Fruit fly (Drosophila melanogaster) whole organism, wandering third instar larva: Measurements from ENCODE around the gene CG13716.

Experiments
- CrebA ChIP-seq: fragments of 200-800 bp; sonication (Bioruptor generic); optimal IDR thresholded peaks from 2 replicates; lab custom pipeline; 2016; ENCODE audit warnings: missing biosample characterization, mild to moderate bottlenecking, missing genetic modification characterization, borderline replicate concordance
- Dfd ChIP-seq: fragments of >200 bp; optimal IDR thresholded peaks from 2 replicates; lab custom pipeline; 2017; ENCODE audit warnings: missing biosample characterization, missing genetic modification characterization
- HLH106 ChIP-seq: fragments of 200-800 bp; optimal IDR thresholded peaks from 3 replicates; lab custom pipeline; 2019; ENCODE audit warnings: missing biosample characterization, mild to moderate bottlenecking, missing genetic modification characterization, moderate library complexity
- Hnf4 ChIP-seq: fragments of 200-800 bp; sonication (Bioruptor generic); optimal IDR thresholded peaks from 2 replicates; lab custom pipeline; 2016; ENCODE audit warnings: missing biosample characterization, mild to moderate bottlenecking, missing genetic modification characterization
- Jra ChIP-seq: sonication (Bioruptor generic); optimal IDR thresholded peaks from 2 replicates; lab custom pipeline; 2016; ENCODE audit warnings: missing biosample characterization, missing genetic modification characterization
- OdsH ChIP-seq: fragments of 200-800 bp; sonication (Bioruptor generic); optimal IDR thresholded peaks from 2 replicates; lab custom pipeline; 2016; ENCODE audit warnings: missing biosample characterization, mild to moderate bottlenecking, missing genetic modification characterization
- Rel ChIP-seq, 2 experiments: fragments of 200-800 bp; sonication (Bioruptor generic) in 1 of 2; optimal IDR thresholded peaks; 2 replicates in 1 of 2; 3 replicates in 1 of 2; lab custom pipeline; 2016 to 2019; ENCODE audit warnings: mild to moderate bottlenecking in 2 of 2, missing biosample characterization in 2 of 2, missing genetic modification characterization in 2 of 2, moderate library complexity in 1 of 2
- Sp1 ChIP-seq: fragments of 200-800 bp; sonication (Bioruptor generic); optimal IDR thresholded peaks from 3 replicates; lab custom pipeline; 2019; ENCODE audit warnings: missing biosample characterization, mild to moderate bottlenecking, missing genetic modification characterization, moderate library complexity
- Vsx2 ChIP-seq: fragments of 200-300, 225-300 bp; sonication (Bioruptor generic); optimal IDR thresholded peaks from 2 replicates; lab custom pipeline; 2018; ENCODE audit warnings: missing biosample characterization, missing genetic modification characterization; ENCODE audit not compliant: partially characterized antibody
- br ChIP-seq: fragments of 200-800 bp; sonication (Bioruptor generic); optimal IDR thresholded peaks from 2 replicates; lab custom pipeline; 2016; ENCODE audit warnings: missing biosample characterization, missing genetic modification characterization
- dl ChIP-seq, 2 experiments: fragments of 175-275, 200-275 bp in 1 of 2; fragments of 200-275 bp in 1 of 2; sonication (Bioruptor generic); optimal IDR thresholded peaks; lab custom pipeline; 2018; ENCODE audit warnings: mild to moderate bottlenecking in 2 of 2, missing biosample characterization in 2 of 2, missing genetic modification characterization in 2 of 2, moderate library complexity in 2 of 2; ENCODE audit not compliant: partially characterized antibody in 2 of 2, insufficient read depth in 1 of 2
- dsf ChIP-seq: sonication (Bioruptor generic); optimal IDR thresholded peaks from 2 replicates; lab custom pipeline; 2016; ENCODE audit warnings: missing biosample characterization, missing genetic modification characterization, borderline replicate concordance
- ey ChIP-seq: fragments of 200-800 bp; sonication (Bioruptor generic); optimal IDR thresholded peaks from 2 replicates; lab custom pipeline; 2016; ENCODE audit warnings: missing biosample characterization, missing genetic modification characterization
- foxo ChIP-seq, 2 experiments: fragments of 200-800 bp; sonication (Bioruptor generic); optimal IDR thresholded peaks; 2 replicates in 1 of 2; 3 replicates in 1 of 2; lab custom pipeline; 2016 to 2017; ENCODE audit warnings: missing biosample characterization in 2 of 2, missing genetic modification characterization in 2 of 2
- fru ChIP-seq: fragments of 200-800 bp; sonication (Bioruptor generic); optimal IDR thresholded peaks from 3 replicates; lab custom pipeline; 2016; ENCODE audit warnings: missing biosample characterization, mild to moderate bottlenecking, missing genetic modification characterization
- h ChIP-seq: fragments of 200-800 bp; sonication (Bioruptor generic); optimal IDR thresholded peaks from 3 replicates; lab custom pipeline; 2016; ENCODE audit warnings: missing biosample characterization, mild to moderate bottlenecking, missing genetic modification characterization
- pan ChIP-seq: fragments of >200 bp; optimal IDR thresholded peaks from 2 replicates; lab custom pipeline; 2017
- psq ChIP-seq: fragments of 200-800 bp; sonication (Bioruptor generic); optimal IDR thresholded peaks from 3 replicates; lab custom pipeline; 2017; ENCODE audit warnings: missing biosample characterization, mild to moderate bottlenecking, missing genetic modification characterization, moderate library complexity
- rgr ChIP-seq: fragments of 200-800 bp; sonication (Bioruptor generic); optimal IDR thresholded peaks from 3 replicates; lab custom pipeline; 2016; ENCODE audit warnings: missing biosample characterization, mild to moderate bottlenecking, missing genetic modification characterization
- sv ChIP-seq: fragments of 200-800 bp; sonication (Bioruptor generic); optimal IDR thresholded peaks from 3 replicates; lab custom pipeline; 2016; ENCODE audit warnings: missing biosample characterization, missing genetic modification characterization
- tai ChIP-seq: sonication (Bioruptor generic); optimal IDR thresholded peaks from 2 replicates; lab custom pipeline; 2016; ENCODE audit warnings: missing biosample characterization, missing genetic modification characterization
- woc ChIP-seq: sonication (Bioruptor generic); optimal IDR thresholded peaks from 2 replicates; lab custom pipeline; 2016; ENCODE audit warnings: missing biosample characterization, mild to moderate bottlenecking, missing genetic modification characterization

Gene CG13716

DNA sequence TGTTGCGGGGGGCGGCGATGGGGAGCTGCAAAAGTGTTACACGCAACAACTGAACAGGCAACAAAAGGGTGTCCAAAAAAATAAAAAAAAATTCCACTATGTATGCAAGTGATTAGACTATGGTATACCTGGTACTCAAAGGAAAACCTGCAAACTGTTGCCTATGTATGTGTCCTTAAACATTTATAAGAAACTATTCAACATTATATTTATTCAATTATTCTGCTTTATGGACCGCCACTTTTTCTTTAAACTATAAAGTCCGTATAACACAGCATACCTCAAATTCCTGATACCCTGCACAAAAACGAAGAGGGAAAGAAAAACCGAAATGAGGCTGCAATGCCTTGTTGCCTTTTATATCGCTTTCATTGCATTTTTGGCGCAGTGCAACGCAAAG is 26.9 kb downstream of the CG13716 start:
- TF ChIP-seq foxo (GFP tag; optimal IDR thresholded peaks at IDR 0.05; lab: Kevin White, UChicago) (peak in 1 of 2 experiments; percentile 23), pan (peak; percentile 2), psq (GFP tag; lab: Kevin White, UChicago) (peak; percentile 21), ey (GFP tag; lab: Kevin White, UChicago) (peak; percentile 11), h (GFP tag; lab: Kevin White, UChicago) (peak; percentile 32), Vsx2 (GFP tag; lab: Kevin White, UChicago) (no peak), HLH106 (tag; lab: Kevin White, UChicago) (peak; percentile 41), OdsH (GFP tag; lab: Kevin White, UChicago) (no peak), fru (peak; percentile 24)

DNA sequence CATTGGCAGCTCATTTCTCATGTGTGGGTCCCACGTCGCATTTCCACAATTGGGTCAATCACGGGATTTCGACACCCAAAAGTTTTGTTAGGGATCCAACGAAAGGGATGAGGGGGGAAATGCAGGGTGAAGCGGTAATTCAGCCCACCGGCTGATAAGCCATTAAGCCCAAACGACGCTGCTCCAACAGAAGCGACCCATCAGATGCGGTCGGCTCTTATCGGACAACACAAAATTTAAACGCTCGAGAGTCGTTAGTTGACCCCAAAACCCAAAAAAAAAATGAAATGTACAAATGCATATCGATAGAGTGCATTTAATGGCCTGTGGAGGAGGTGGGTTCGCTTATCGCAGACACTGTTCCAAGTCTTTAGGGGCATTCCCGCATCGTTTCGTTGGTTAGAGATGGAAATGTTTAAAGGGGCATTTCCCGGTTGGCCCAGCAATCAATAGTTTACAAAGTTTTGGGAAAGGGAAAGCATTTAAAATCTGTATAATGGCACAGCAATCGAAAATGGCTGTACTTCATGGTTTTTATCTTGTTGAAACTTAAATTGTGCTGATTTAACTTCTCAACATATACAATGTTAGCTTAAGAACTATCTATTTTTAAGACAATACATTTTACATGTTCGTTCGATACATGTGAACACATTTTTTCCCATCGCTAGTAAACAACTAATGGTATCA is 27.7 kb downstream of the CG13716 start:
- TF ChIP-seq Hnf4 (GFP tag; lab: Kevin White, UChicago) (no peak), tai (no peak), h (GFP tag; lab: Kevin White, UChicago) (no peak), Jra (GFP tag; lab: Kevin White, UChicago) (no peak), sv (GFP tag; lab: Kevin White, UChicago) (no peak), Rel (GFP tag; optimal IDR thresholded peaks at IDR 0.05; lab: Kevin White, UChicago) (no peak), Rel (tag; optimal IDR thresholded peaks at IDR 0.05; lab: Kevin White, UChicago) (peak; percentile 61)

DNA sequence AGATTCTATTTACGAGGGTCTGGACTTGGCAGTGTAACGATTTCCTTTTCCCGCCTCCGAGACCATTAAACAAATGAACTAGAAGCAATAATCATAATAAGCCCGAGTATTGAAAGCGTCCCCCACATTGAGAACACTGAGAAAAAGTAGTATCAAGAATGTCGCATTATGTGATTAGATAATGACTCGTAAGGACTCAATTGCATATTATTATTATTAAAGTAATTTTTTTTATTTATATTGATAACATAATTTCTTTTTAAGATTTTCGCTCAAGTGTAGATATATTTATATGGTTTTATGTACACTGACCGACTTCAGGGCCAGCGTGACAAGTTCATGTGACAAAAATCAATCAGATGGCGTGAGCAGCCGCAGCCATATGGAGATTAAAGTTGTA is 31.1 kb downstream of the CG13716 start:
- TF ChIP-seq dsf (GFP tag; lab: Kevin White, UChicago) (no peak), HLH106 (tag; lab: Kevin White, UChicago) (no peak), woc (no peak), Sp1 (no peak)

DNA sequence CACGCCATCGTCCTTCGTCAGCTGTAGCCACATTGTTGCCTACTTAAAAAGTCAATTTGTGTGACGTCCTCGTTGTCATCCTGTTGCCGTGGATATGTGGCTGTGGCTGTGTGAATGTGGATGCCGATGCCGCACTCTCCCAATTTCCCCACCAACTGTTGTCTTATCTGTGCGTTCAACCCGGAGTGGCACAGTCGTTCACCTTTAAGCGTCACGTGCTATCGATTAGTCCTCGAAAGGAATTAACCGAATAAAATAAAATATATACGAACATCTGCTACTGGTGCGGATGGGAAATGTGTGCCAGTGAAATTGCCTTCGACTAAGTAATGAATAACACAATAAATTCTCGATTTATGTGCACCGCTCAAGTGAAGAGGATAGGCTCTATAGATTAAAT is 32.3 kb downstream of the CG13716 start:
- no peak for TF ChIP-seq rgr (GFP tag; lab: Kevin White, UChicago)
- no peak for TF ChIP-seq foxo (GFP tag; optimal IDR thresholded peaks at IDR 0.05; lab: Kevin White, UChicago)
- no peak for TF ChIP-seq CrebA (GFP tag; lab: Kevin White, UChicago)

DNA sequence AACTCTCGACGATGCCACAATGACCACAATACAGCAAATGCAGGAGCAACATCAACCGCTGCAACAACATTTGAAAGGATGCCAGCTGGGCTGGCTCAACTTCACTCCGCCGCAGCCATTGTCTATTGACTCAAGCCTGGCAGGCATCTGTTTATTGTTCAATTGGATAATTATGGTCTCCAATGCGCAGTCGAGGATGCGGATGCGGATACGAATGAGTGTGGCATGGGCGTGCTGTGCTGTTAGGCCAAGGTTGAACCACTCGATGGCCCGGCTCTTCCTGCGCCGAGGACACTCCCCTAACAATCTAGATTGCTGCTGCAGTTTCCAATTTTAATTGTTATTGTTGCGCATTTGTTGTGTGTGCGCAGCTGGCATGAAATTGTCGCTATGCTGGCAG is 34.8 kb downstream of the CG13716 start:
- TF ChIP-seq rgr (GFP tag; lab: Kevin White, UChicago) (no peak), pan (no peak), dl (GFP tag; optimal IDR thresholded peaks at IDR 0.05; lab: Kevin White, UChicago; ENCODE audit: insufficient read depth in 1 of 2, partially characterized antibody in 2 of 2) (no peak), Hnf4 (GFP tag; lab: Kevin White, UChicago) (no peak), br (GFP tag; lab: Kevin White, UChicago) (no peak), Rel (GFP tag; optimal IDR thresholded peaks at IDR 0.05; lab: Kevin White, UChicago) (no peak), Rel (tag; optimal IDR thresholded peaks at IDR 0.05; lab: Kevin White, UChicago) (no peak)

DNA sequence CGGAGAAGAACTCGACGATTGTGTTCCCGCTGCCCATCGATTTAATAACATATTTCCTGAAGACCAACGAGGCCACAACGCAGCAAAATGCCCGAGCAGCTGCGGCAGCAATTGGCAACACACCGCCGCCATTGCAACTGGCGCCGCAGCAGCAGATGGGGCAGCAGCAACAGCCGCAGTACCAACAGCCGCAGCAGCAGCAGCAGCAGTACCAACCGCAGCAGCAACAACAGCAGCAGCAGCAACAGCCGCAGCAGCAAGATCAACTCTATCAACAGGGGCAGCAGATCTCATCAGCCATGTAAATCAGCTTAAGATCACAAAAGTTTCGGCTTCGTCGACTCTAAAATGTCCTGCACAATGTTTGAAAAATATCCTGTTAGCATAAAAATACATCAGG is 44.5 kb downstream of the CG13716 start:
- TF ChIP-seq br (GFP tag; lab: Kevin White, UChicago) (no peak), Dfd (peak; percentile 95)
